Worm (Caenorhabditis elegans): Measurements from ENCODE around the gene clec-25.

- TF ChIP-seq fos-1 (tag; optimal IDR thresholded peaks at IDR 0.05), result no peak
- TF ChIP-seq pha-4 (GFP tag; IDR thresholded peaks at IDR 0.05), result no peak
- no peak for TF ChIP-seq pha-4 (tag; optimal IDR thresholded peaks at IDR 0.05)
- no peak for TF ChIP-seq ama-1 (optimal IDR thresholded peaks at IDR 0.05)
- TF ChIP-seq R02D3.7 (tag; optimal IDR thresholded peaks at IDR 0.05), result no peak
- TF ChIP-seq nhr-76 (tag; optimal IDR thresholded peaks at IDR 0.05), result no peak
- no peak for TF ChIP-seq mxl-3 (GFP tag; optimal IDR thresholded peaks at IDR 0.05)
Observed at ce11 chrV:16794079-16794478, 49.0 kb upstream of the clec-25 start.
